Worm (Caenorhabditis elegans): ENCODE data around the gene glr-5.

glr-5 gene

DNA sequence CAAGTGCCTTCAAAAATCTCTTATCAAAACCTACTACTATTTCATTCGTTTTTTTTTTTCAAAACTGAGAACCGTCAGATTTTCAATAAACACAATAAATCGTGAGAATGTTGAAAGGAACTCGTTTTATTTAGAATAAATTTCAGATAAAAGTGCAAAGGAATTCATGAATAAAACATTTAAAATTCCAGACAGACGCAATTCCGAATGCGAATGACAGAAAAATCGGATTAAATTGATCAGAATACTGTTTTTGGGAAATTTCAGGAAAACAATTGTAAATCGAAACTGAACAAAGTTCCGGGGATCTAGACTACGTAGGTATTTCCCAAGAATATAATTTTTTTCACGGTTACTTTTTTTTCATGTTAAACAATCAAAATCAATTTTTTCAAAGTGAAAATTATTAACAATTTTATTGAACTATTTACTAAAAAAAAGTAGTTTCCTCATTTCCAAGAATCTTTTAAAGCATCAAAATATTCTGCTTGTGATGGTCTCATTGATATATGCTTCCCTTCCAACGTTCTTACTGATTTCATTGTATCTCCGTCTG, 44.6 kb upstream of the glr-5 start:
- TF ChIP-seq ZK546.5 (tag; optimal IDR thresholded peaks at IDR 0.05) (no peak), nhr-25 (tag; optimal IDR thresholded peaks at IDR 0.05) (peak; percentile 7)

- TF ChIP-seq snpc-4 (tag; optimal IDR thresholded peaks at IDR 0.05) (no peak), ztf-1 (GFP tag; conservative IDR thresholded peaks at IDR 0.05) (no peak), mdl-1 (tag; optimal IDR thresholded peaks at IDR 0.05) (no peak)
Observed at ce11 chrV:8673498-8673897, 42.8 kb upstream of the glr-5 start, which contains the start of gene ZC190.5. Gene ZC190.5, minus strand, starts transcription at chrV:8673598.

ce11 chrV:8677193-8677592, 39.1 kb upstream of the glr-5 start, which contains the start of gene ZC190.6:
Gene ZC190.6, minus strand, starts transcription at chrV:8677293.
- TF ChIP-seq mbf-1 (tag; optimal IDR thresholded peaks at IDR 0.05) (no peak), nhr-12 (tag; optimal IDR thresholded peaks at IDR 0.05) (no peak), mdl-1 (tag; optimal IDR thresholded peaks at IDR 0.05) (no peak), lsy-2 (tag; optimal IDR thresholded peaks at IDR 0.05) (no peak), sma-9 (GFP tag; optimal IDR thresholded peaks at IDR 0.05) (no peak), sma-9 (tag; optimal IDR thresholded peaks at IDR 0.05) (no peak), egl-27 (tag; optimal IDR thresholded peaks at IDR 0.05) (no peak), mab-5 (tag; optimal IDR thresholded peaks at IDR 0.05) (no peak), dmd-4 (tag; optimal IDR thresholded peaks at IDR 0.05) (no peak), nhr-25 (tag; optimal IDR thresholded peaks at IDR 0.05) (no peak), nhr-23 (tag; optimal IDR thresholded peaks at IDR 0.05) (no peak), gmeb-1 (tag; optimal IDR thresholded peaks at IDR 0.05) (no peak), peb-1 (tag; optimal IDR thresholded peaks at IDR 0.05) (no peak), sma-3 (GFP tag; optimal IDR thresholded peaks at IDR 0.05) (no peak), nhr-237 (tag; optimal IDR thresholded peaks at IDR 0.05) (no peak), lin-13 (GFP tag; optimal IDR thresholded peaks at IDR 0.05) (no peak), ceh-82 (tag; optimal IDR thresholded peaks at IDR 0.05) (no peak), unc-55 (GFP tag; optimal IDR thresholded peaks at IDR 0.05) (no peak), ceh-16 (tag; optimal IDR thresholded peaks at IDR 0.05) (no peak)

- TF ChIP-seq nhr-23 (tag; optimal IDR thresholded peaks at IDR 0.05) (no peak), alr-1 (tag; optimal IDR thresholded peaks at IDR 0.05) (no peak), R02D3.7 (tag; optimal IDR thresholded peaks at IDR 0.05) (no peak), unc-62 (GFP tag; optimal IDR thresholded peaks at IDR 0.05) (no peak), nhr-129 (tag; optimal IDR thresholded peaks at IDR 0.05) (no peak), lin-13 (GFP tag; optimal IDR thresholded peaks at IDR 0.05) (no peak), ceh-82 (tag; optimal IDR thresholded peaks at IDR 0.05) (no peak), nhr-237 (tag; optimal IDR thresholded peaks at IDR 0.05) (no peak)
Observed at ce11 chrV:8681050-8681449, 35.2 kb upstream of the glr-5 start, which contains the start of gene ZC190.2. Gene ZC190.2, plus strand, starts transcription at chrV:8681350.

DNA sequence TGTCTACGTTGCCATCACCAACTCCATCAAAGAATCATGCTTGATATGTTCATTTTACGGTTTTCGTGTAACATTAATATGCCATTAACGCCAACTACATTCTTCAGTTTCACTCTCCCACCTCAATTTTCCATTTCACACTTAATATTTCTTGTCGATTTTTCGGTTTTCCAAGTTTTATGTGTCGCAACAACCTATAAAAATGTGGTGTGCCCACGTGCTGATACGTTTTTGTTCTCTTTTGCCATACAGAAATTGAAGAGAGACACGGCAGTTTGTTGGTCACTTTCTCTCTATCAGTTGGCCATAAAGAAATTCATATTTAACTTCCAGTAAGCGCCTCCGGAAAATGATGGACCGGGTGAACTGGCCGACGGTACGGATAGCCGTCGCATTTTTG, 33.6 kb upstream of the glr-5 start, which contains the start of gene cln-3.3:
cln-3.3 (plus strand) TSS at position 334 of the 400 bp plus-strand sequence.
- no peak for TF ChIP-seq nhr-23 (tag; optimal IDR thresholded peaks at IDR 0.05)
- peak; percentile 15 for TF ChIP-seq fos-1 (tag; optimal IDR thresholded peaks at IDR 0.05)

ce11 chrV:8683787-8684186, 32.5 kb upstream of the glr-5 start:
- TF ChIP-seq Y55F3AM.14 (GFP tag; optimal IDR thresholded peaks at IDR 0.05) = no peak
- TF ChIP-seq nhr-12 (tag; optimal IDR thresholded peaks at IDR 0.05) = no peak
- no peak for TF ChIP-seq ztf-11 (tag; optimal IDR thresholded peaks at IDR 0.05)
- TF ChIP-seq ZK546.5 (tag; optimal IDR thresholded peaks at IDR 0.05) = no peak
- TF ChIP-seq lin-39 (tag; optimal IDR thresholded peaks at IDR 0.05) = no peak
- no peak for TF ChIP-seq unc-62 (GFP tag; optimal IDR thresholded peaks at IDR 0.05)
- no peak for TF ChIP-seq sma-3 (GFP tag; optimal IDR thresholded peaks at IDR 0.05)
- no peak for TF ChIP-seq aly-2 (tag; optimal IDR thresholded peaks at IDR 0.05)

DNA sequence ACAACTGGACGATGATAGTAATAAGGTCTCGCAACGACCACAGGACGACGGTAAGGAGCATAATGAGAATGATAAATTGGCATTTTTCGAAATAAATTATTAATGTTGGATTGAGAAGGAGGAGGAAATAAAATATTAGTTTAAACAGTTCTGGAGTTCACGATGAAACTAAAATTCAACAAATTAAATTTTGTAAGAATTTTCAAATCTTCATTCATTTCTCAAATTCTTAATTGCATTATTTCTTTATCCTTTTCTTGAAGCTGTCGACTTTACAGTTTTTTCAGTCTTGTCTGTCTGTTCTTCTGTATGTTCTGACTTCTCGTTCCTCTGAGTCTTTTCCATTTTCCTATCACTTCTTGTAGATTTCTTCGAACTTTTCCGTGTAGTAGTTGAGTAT, 29.5 kb upstream of the glr-5 start, which contains the start of gene ZC190.7:
ZC190.7 (minus strand) TSS at position 101 of the 400 bp plus-strand sequence.
- TF ChIP-seq ztf-4 (tag; optimal IDR thresholded peaks at IDR 0.05) (no peak), lin-39 (tag; optimal IDR thresholded peaks at IDR 0.05) (no peak), nhr-11 (tag; optimal IDR thresholded peaks at IDR 0.05) (no peak), lsy-2 (tag; optimal IDR thresholded peaks at IDR 0.05) (no peak), ceh-16 (tag; optimal IDR thresholded peaks at IDR 0.05) (no peak), mab-5 (tag; optimal IDR thresholded peaks at IDR 0.05) (no peak), Y55F3AM.14 (GFP tag; optimal IDR thresholded peaks at IDR 0.05) (no peak), ZK546.5 (tag; optimal IDR thresholded peaks at IDR 0.05) (no peak), F13H6.1 (tag; optimal IDR thresholded peaks at IDR 0.05) (no peak), nhr-6 (tag; optimal IDR thresholded peaks at IDR 0.05) (no peak), peb-1 (tag; optimal IDR thresholded peaks at IDR 0.05) (no peak), gmeb-1 (tag; optimal IDR thresholded peaks at IDR 0.05) (no peak), R02D3.7 (tag; optimal IDR thresholded peaks at IDR 0.05) (no peak), mbf-1 (tag; optimal IDR thresholded peaks at IDR 0.05) (no peak), nhr-12 (tag; optimal IDR thresholded peaks at IDR 0.05) (no peak), alr-1 (tag; optimal IDR thresholded peaks at IDR 0.05) (no peak), nhr-21 (tag; optimal IDR thresholded peaks at IDR 0.05) (no peak), sem-4 (tag; optimal IDR thresholded peaks at IDR 0.05) (no peak), ztf-11 (tag; optimal IDR thresholded peaks at IDR 0.05) (no peak), fos-1 (tag; optimal IDR thresholded peaks at IDR 0.05) (no peak)
